Worm (Caenorhabditis elegans) whole organism, L4 larva: ENCODE data around the gene Y37D8A.26.

Experiments used
- D1046.2 ChIP-seq: fragments of 200-800 bp; sonication (Bioruptor generic); IDR thresholded peaks from 2 replicates; pipeline ENCODE4 v1.3.6; 2022; ENCODE audit warnings: missing genetic modification characterization, missing compliant biosample characterization
- T20F7.1 ChIP-seq: fragments of 200-800 bp; sonication (Bioruptor generic); optimal IDR thresholded peaks from 2 replicates; lab custom pipeline; 2018; ENCODE audit warnings: mild to moderate bottlenecking, missing genetic modification characterization, missing compliant biosample characterization
- T26A8.4 ChIP-seq: fragments of 200-800 bp; sonication (Bioruptor generic); IDR thresholded peaks from 2 replicates; pipeline ENCODE4 v1.3.6; 2022; ENCODE audit warnings: missing genetic modification characterization, missing compliant biosample characterization
- ZK546.5 ChIP-seq, 2 experiments: sonication (generic microtip); optimal IDR thresholded peaks; 2 replicates each; lab custom pipeline; 2017; ENCODE audit warnings: missing biosample characterization in 2 of 2, missing genetic modification characterization in 2 of 2
- aha-1 ChIP-seq: fragments of 150-350 bp; peaks from one replicate; lab custom pipeline; 2014; ENCODE audit warnings: missing biosample characterization, missing genetic modification characterization
- ama-1 ChIP-seq: fragments of 150-350 bp; optimal IDR thresholded peaks from 2 replicates; lab custom pipeline; 2014; ENCODE audit warnings: inconsistent platforms, mixed read lengths
- arid-1 ChIP-seq: fragments of 200-800 bp; sonication (Bioruptor generic); conservative IDR thresholded peaks from 2 replicates; pipeline ENCODE4 v1.3.6; 2022; ENCODE audit warnings: missing genetic modification reagents, missing genetic modification characterization, missing compliant biosample characterization
- ces-1 ChIP-seq: fragments of 150-350 bp; sonication (generic microtip); optimal IDR thresholded peaks from 4 replicates; lab custom pipeline; 2014; ENCODE audit warnings: missing biosample characterization, missing genetic modification reagents, missing genetic modification characterization
- cey-2 ChIP-seq: sonication (generic microtip); optimal IDR thresholded peaks from 3 replicates; lab custom pipeline; 2017; ENCODE audit warnings: missing genetic modification characterization, mild to moderate bottlenecking, missing compliant biosample characterization, antibody characterized with exemption, borderline replicate concordance; ENCODE audit not compliant: insufficient read depth
- ctbp-1 ChIP-seq: fragments of 200-800 bp; sonication (Bioruptor generic); IDR thresholded peaks from 2 replicates; pipeline ENCODE4 v1.3.6; 2022; ENCODE audit warnings: missing genetic modification reagents, missing genetic modification characterization, missing compliant biosample characterization
- daf-19 ChIP-seq: fragments of 200-800 bp; sonication (Bioruptor generic); conservative IDR thresholded peaks from 2 replicates; pipeline ENCODE4 v1.3.6; 2022; ENCODE audit warnings: missing genetic modification characterization, missing compliant biosample characterization
- dmd-6 ChIP-seq: fragments of 200-800 bp; sonication (Bioruptor generic); IDR thresholded peaks from 2 replicates; pipeline ENCODE4 v1.3.6; 2022; ENCODE audit warnings: missing genetic modification reagents, missing genetic modification characterization, missing compliant biosample characterization
- dmd-9 ChIP-seq: fragments of 200-800 bp; sonication (Bioruptor generic); IDR thresholded peaks from 2 replicates; pipeline ENCODE4 v1.3.6; 2022; ENCODE audit warnings: missing genetic modification reagents, missing genetic modification characterization, missing compliant biosample characterization
- dve-1 ChIP-seq: sonication (generic microtip); optimal IDR thresholded peaks from 2 replicates; lab custom pipeline; 2017; ENCODE audit warnings: antibody characterized with exemption, mild to moderate bottlenecking, missing genetic modification characterization, missing compliant biosample characterization; ENCODE audit not compliant: insufficient read depth
- fos-1 ChIP-seq: fragments of 150-350 bp; optimal IDR thresholded peaks from 2 replicates; lab custom pipeline; 2014; ENCODE audit warnings: missing biosample characterization, missing genetic modification characterization
- hlh-11 ChIP-seq: fragments of 200-800 bp; sonication (Bioruptor generic); optimal IDR thresholded peaks from 2 replicates; lab custom pipeline; 2018; ENCODE audit warnings: mild to moderate bottlenecking, missing genetic modification characterization, missing compliant biosample characterization
- hlh-30 ChIP-seq: sonication (generic microtip); optimal IDR thresholded peaks from 2 replicates; lab custom pipeline; 2017; ENCODE audit warnings: antibody characterized with exemption, mild to moderate bottlenecking, missing genetic modification characterization, missing compliant biosample characterization; ENCODE audit not compliant: insufficient read depth
- lin-15B ChIP-seq: fragments of 150-350 bp; sonication (generic microtip); optimal IDR thresholded peaks from 3 replicates; lab custom pipeline; 2014; ENCODE audit warnings: missing biosample characterization, missing genetic modification characterization
- lin-38 ChIP-seq: fragments of 200-800 bp; sonication (Bioruptor generic); IDR thresholded peaks from 2 replicates; pipeline ENCODE4 v1.3.6; 2022; ENCODE audit warnings: missing genetic modification reagents, missing genetic modification characterization, missing compliant biosample characterization
- lin-39 ChIP-seq: fragments of 150-350 bp; optimal IDR thresholded peaks from 2 replicates; lab custom pipeline; 2014; ENCODE audit warnings: missing biosample characterization, missing genetic modification reagents, missing genetic modification characterization
- madf-5 ChIP-seq, 2 experiments: fragments of 200-800 bp; sonication (Bioruptor generic); IDR thresholded peaks; 2 replicates each; pipeline ENCODE4 v1.3.6; 2022; ENCODE audit warnings: missing compliant biosample characterization in 2 of 2, missing genetic modification characterization in 2 of 2
- mdl-1 ChIP-seq, 2 experiments: fragments of 150-350 bp in 1 of 2; sonication (generic microtip) in 1 of 2; optimal IDR thresholded peaks; 2 replicates each; lab custom pipeline; 2014 to 2017; ENCODE audit warnings: missing biosample characterization in 2 of 2, missing genetic modification characterization in 2 of 2
- mes-2 ChIP-seq: sonication (generic microtip); optimal IDR thresholded peaks from 2 replicates; lab custom pipeline; 2016; ENCODE audit warnings: missing genotype, mild to moderate bottlenecking, missing genetic modification characterization, missing compliant biosample characterization; ENCODE audit not compliant: poor library complexity, severe bottlenecking
- mxl-3 ChIP-seq: fragments of 200-800 bp; sonication (Bioruptor generic); optimal IDR thresholded peaks from 2 replicates; lab custom pipeline; 2018; ENCODE audit warnings: mild to moderate bottlenecking, missing genetic modification characterization, missing compliant biosample characterization
- nhr-10 ChIP-seq: fragments of 150-350 bp; optimal IDR thresholded peaks from 2 replicates; lab custom pipeline; 2014; ENCODE audit warnings: missing biosample characterization, missing genetic modification characterization
- nhr-102 ChIP-seq: sonication (generic microtip); optimal IDR thresholded peaks from 2 replicates; lab custom pipeline; 2016; ENCODE audit warnings: mild to moderate bottlenecking, missing genetic modification characterization, moderate library complexity, missing compliant biosample characterization
- nhr-11 ChIP-seq: fragments of 150-350 bp; optimal IDR thresholded peaks from 2 replicates; lab custom pipeline; 2014; ENCODE audit warnings: missing biosample characterization, missing genetic modification characterization
- nhr-237 ChIP-seq: sonication (generic microtip); optimal IDR thresholded peaks from 2 replicates; lab custom pipeline; 2017; ENCODE audit warnings: missing biosample characterization, missing genetic modification characterization
- nhr-25 ChIP-seq: sonication (generic microtip); optimal IDR thresholded peaks from 2 replicates; lab custom pipeline; 2017; ENCODE audit warnings: missing genetic modification characterization, mild to moderate bottlenecking, missing compliant biosample characterization, antibody characterized with exemption, moderate library complexity, borderline replicate concordance; ENCODE audit not compliant: insufficient read depth
- nhr-28 ChIP-seq: fragments of 150-350 bp; optimal IDR thresholded peaks from 2 replicates; lab custom pipeline; 2014; ENCODE audit warnings: missing biosample characterization, missing genetic modification characterization
- nhr-41 ChIP-seq: fragments of 200-800 bp; sonication (Bioruptor generic); IDR thresholded peaks from 2 replicates; pipeline ENCODE4 v1.3.6; 2022; ENCODE audit warnings: missing genetic modification reagents, missing genetic modification characterization, missing compliant biosample characterization
- nhr-48 ChIP-seq: sonication (generic microtip); optimal IDR thresholded peaks from 2 replicates; lab custom pipeline; 2016; ENCODE audit warnings: mild to moderate bottlenecking, missing genetic modification characterization, missing compliant biosample characterization
- nhr-6 ChIP-seq: fragments of 150-350 bp; optimal IDR thresholded peaks from 2 replicates; lab custom pipeline; 2014; ENCODE audit warnings: missing biosample characterization, missing genetic modification characterization
- nhr-76 ChIP-seq: fragments of 150-350 bp; optimal IDR thresholded peaks from 2 replicates; lab custom pipeline; 2014; ENCODE audit warnings: missing biosample characterization, missing genetic modification characterization
- nhr-77 ChIP-seq: fragments of 150-350 bp; optimal IDR thresholded peaks from 2 replicates; lab custom pipeline; 2014; ENCODE audit warnings: missing biosample characterization, missing genetic modification characterization
- pha-4 ChIP-seq, 2 experiments: fragments of 150-350 bp in 1 of 2; fragments of 200-800 bp in 1 of 2; sonication (Bioruptor generic) in 1 of 2; IDR thresholded peaks in 1 of 2; optimal IDR thresholded peaks in 1 of 2; 2 replicates each; pipeline versions ENCODE4 v1.3.6 to Lab custom; 2014 to 2022; ENCODE audit warnings: missing genetic modification characterization in 2 of 2, missing genetic modification reagents in 2 of 2, missing biosample characterization in 1 of 2, missing compliant biosample characterization in 1 of 2
- php-3 ChIP-seq: fragments of 200-800 bp; sonication (Bioruptor generic); IDR thresholded peaks from 2 replicates; pipeline ENCODE4 v1.3.6; 2022; ENCODE audit warnings: missing genetic modification reagents, missing genetic modification characterization, missing compliant biosample characterization
- pqm-1 ChIP-seq: sonication (generic microtip); optimal IDR thresholded peaks from 2 replicates; lab custom pipeline; 2017; ENCODE audit warnings: missing biosample characterization, missing genetic modification characterization
- sdz-12 ChIP-seq: fragments of 200-800 bp; sonication (Bioruptor generic); optimal IDR thresholded peaks from 2 replicates; lab custom pipeline; 2018; ENCODE audit warnings: mild to moderate bottlenecking, missing genetic modification characterization, missing compliant biosample characterization
- set-16 ChIP-seq: fragments of 200-800 bp; sonication (Bioruptor generic); IDR thresholded peaks from 2 replicates; pipeline ENCODE4 v1.3.6; 2022; ENCODE audit warnings: missing genetic modification reagents, missing genetic modification characterization, missing compliant biosample characterization
- snpc-4 ChIP-seq: fragments of 150-350 bp; optimal IDR thresholded peaks from 2 replicates; lab custom pipeline; 2014; ENCODE audit warnings: missing biosample characterization, missing genetic modification characterization
- spr-3 ChIP-seq: fragments of 200-800 bp; sonication (Bioruptor generic); optimal IDR thresholded peaks from 2 replicates; lab custom pipeline; 2018; ENCODE audit warnings: mild to moderate bottlenecking, missing genetic modification characterization, missing compliant biosample characterization
- tra-1 ChIP-seq: fragments of 200-800 bp; sonication (Bioruptor generic); IDR thresholded peaks from 2 replicates; pipeline ENCODE4 v1.3.6; 2022; ENCODE audit warnings: missing genetic modification reagents, missing genetic modification characterization, missing compliant biosample characterization
- unc-62 ChIP-seq, 3 experiments: fragments of 150-350 bp in 1 of 3; sonication (generic microtip); optimal IDR thresholded peaks in 2 of 3; peaks in 1 of 3; 1 replicate in 1 of 3; 2 replicates in 2 of 3; lab custom pipeline; 2014 to 2017; ENCODE audit warnings: missing biosample characterization in 3 of 3, missing genetic modification characterization in 3 of 3, missing genetic modification reagents in 3 of 3, missing genotype in 1 of 3
- vab-7 ChIP-seq: fragments of 200-800 bp; sonication (Bioruptor generic); IDR thresholded peaks from 2 replicates; pipeline ENCODE4 v1.3.6; 2022; ENCODE audit warnings: missing genetic modification reagents, missing genetic modification characterization, missing compliant biosample characterization
- zfp-2 ChIP-seq: sonication (generic microtip); optimal IDR thresholded peaks from 2 replicates; lab custom pipeline; 2016; ENCODE audit warnings: mild to moderate bottlenecking, missing genetic modification characterization, missing compliant biosample characterization
- zip-2 ChIP-seq: fragments of 150-350 bp; optimal IDR thresholded peaks from 2 replicates; lab custom pipeline; 2014; ENCODE audit warnings: missing biosample characterization, missing genetic modification characterization

Y37D8A.26 gene

DNA sequence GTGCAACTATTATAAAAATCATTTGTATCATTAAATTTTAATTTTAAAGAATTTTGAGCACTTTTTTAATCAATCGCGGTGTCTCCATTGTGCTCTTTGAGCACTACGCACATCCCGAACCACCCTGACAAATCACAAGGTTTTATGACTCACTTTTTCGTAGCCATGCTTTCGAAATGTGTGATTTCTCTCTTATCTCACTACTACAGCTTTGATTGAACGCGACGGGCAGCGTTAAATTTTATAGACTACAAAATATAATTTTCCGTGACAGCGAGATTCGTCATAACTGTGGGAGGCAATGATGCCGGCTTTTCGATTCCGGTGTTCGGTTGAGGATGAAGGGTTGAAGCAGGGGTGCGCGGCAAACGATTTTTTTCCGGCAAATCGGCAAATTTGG is 6.8 kb downstream of the Y37D8A.26 start:
- TF ChIP-seq snpc-4 (no peak), dve-1 (tag; lab: Kevin White, UChicago) (peak; percentile 68), nhr-28 (tag; lab: Kevin White, UChicago) (peak; percentile 100), madf-5 (GFP tag; IDR thresholded peaks at IDR 0.05; lab: Robert Waterston, UW) (no peak), hlh-11 (tag; lab: Kevin White, UChicago) (peak; percentile 75), mxl-3 (GFP tag; lab: Kevin White, UChicago) (peak; percentile 28), nhr-102 (tag; lab: Kevin White, UChicago) (peak; percentile 28), nhr-25 (no peak), pqm-1 (tag; lab: Kevin White, UChicago) (no peak), pha-4 (GFP tag; IDR thresholded peaks at IDR 0.05; lab: Robert Waterston, UW) (no peak), pha-4 (tag; optimal IDR thresholded peaks at IDR 0.05; lab: Kevin White, UChicago) (no peak), tra-1 (GFP tag; lab: Robert Waterston, UW) (0 out of 2 replicates have a peak, but pooled peaks have one; percentile 18), spr-3 (no peak), dmd-6 (peak; percentile 88), mes-2 (tag; lab: Kevin White, UChicago) (peak; percentile 20), hlh-30 (tag; lab: Kevin White, UChicago) (peak; percentile 47), nhr-41 (0 out of 2 replicates have a peak, but pooled peaks have one; percentile 21), nhr-237 (tag; lab: Kevin White, UChicago) (no peak), T20F7.1 (GFP tag; lab: Kevin White, UChicago) (no peak), lin-39 (tag; lab: Kevin White, UChicago) (no peak), php-3 (GFP tag; lab: Robert Waterston, UW) (peak; percentile 24; the same call in 1 of the 2 replicates), lin-38 (GFP tag; lab: Robert Waterston, UW) (no peak), set-16 (no peak), ctbp-1 (GFP tag; lab: Robert Waterston, UW) (no peak)

DNA sequence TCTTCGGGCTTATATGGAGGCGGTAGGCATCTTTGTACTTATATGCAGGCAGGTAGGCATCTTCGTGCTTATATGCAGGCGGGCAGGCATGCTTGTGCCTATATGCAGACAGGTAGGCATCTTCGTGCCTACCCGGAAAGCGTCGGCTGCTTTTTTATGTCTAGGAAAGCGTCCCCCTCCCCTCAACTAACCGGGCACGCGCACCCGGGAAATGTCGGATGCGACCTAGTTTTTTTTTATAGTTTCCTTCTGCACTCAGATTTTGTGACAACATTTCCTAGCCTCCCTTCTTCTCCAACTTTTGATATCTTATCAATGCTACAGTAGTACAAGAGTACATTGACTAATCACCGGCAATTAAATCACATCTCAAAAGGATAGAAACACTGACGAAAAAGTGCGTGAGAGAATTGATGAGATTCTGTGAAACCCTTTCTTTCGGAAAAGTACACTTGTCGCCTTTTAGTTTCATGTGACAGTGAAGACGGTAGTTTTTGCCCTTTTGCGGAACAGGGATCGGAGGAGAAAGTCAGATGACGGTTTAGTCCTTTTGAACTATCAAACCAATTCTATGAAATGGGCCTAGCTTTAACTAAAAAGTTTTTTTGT is 7.4 kb downstream of the Y37D8A.26 start:
- TF ChIP-seq T26A8.4 (GFP tag; lab: Robert Waterston, UW) = no peak
- TF ChIP-seq ama-1 = no peak
- TF ChIP-seq tra-1 (GFP tag; lab: Robert Waterston, UW) = 0 out of 2 replicates have a peak, but pooled peaks have one; percentile 12
- no peak for TF ChIP-seq zfp-2 (tag; lab: Kevin White, UChicago)
- peak in 1 of 2 experiments; percentile 92 for TF ChIP-seq unc-62 (GFP tag; optimal IDR thresholded peaks at IDR 0.05 in 1 of 2; lab: Kevin White, UChicago)
- TF ChIP-seq unc-62 (tag; optimal IDR thresholded peaks at IDR 0.05; lab: Kevin White, UChicago) = no peak
- TF ChIP-seq daf-19 (GFP tag; lab: Robert Waterston, UW) = no peak
- peak; percentile 67 for TF ChIP-seq dve-1 (tag; lab: Kevin White, UChicago)
- peak; percentile 35; the same call in 1 of the 2 replicates for TF ChIP-seq dmd-6
- TF ChIP-seq nhr-77 (tag; lab: Kevin White, UChicago) = no peak
- TF ChIP-seq snpc-4 = peak; percentile 17
- TF ChIP-seq nhr-48 (tag; lab: Kevin White, UChicago) = peak; percentile 39
- TF ChIP-seq zip-2 (tag; lab: Kevin White, UChicago) = no peak
- TF ChIP-seq hlh-30 (tag; lab: Kevin White, UChicago) = peak; percentile 60
- no peak for TF ChIP-seq D1046.2 (GFP tag; lab: Robert Waterston, UW)
- TF ChIP-seq cey-2 (tag; lab: Kevin White, UChicago) = peak; percentile 39
- no peak for TF ChIP-seq sdz-12 (GFP tag; lab: Kevin White, UChicago)
- TF ChIP-seq ZK546.5 (tag; optimal IDR thresholded peaks at IDR 0.05; lab: Kevin White, UChicago) = no peak
- no peak for TF ChIP-seq fos-1 (tag; lab: Kevin White, UChicago)
- no peak for TF ChIP-seq nhr-76 (tag; lab: Kevin White, UChicago)
- no peak for TF ChIP-seq nhr-10 (tag; lab: Kevin White, UChicago)
- TF ChIP-seq mdl-1 (tag; optimal IDR thresholded peaks at IDR 0.05; lab: Kevin White, UChicago) = peak; percentile 21 to 63
- TF ChIP-seq vab-7 = no peak
- no peak for TF ChIP-seq nhr-41
- no peak for TF ChIP-seq nhr-11 (tag; lab: Kevin White, UChicago)
- TF ChIP-seq nhr-25 = peak; percentile 19
- TF ChIP-seq nhr-6 = no peak
- no peak for TF ChIP-seq ces-1
- TF ChIP-seq arid-1 = no peak
- peak; percentile 66 for TF ChIP-seq aha-1 (tag; lab: Kevin White, UChicago)
- TF ChIP-seq lin-15B (tag; lab: Kevin White, UChicago) = no peak
- no peak for TF ChIP-seq dmd-9
